Worm (Caenorhabditis elegans) whole organism, L4/young adult: ENCODE data around the gene F36A4.5.

ENCODE experiments used
- W03F9.2 ChIP-seq: fragments of 150-350 bp; optimal IDR thresholded peaks from 2 replicates; lab custom pipeline; 2014; ENCODE audit warnings: missing biosample characterization, missing genetic modification characterization
- him-1 ChIP-seq: sonication (generic microtip); optimal IDR thresholded peaks from 2 replicates; lab custom pipeline; 2016; ENCODE audit warnings: missing genotype, missing genetic modification reagents, missing genetic modification characterization, missing compliant biosample characterization

ce11 chrIV:4301202-4301601 lies 35.9 kb downstream of the F36A4.5 start, which contains the start of gene lgc-22:
- no peak for TF ChIP-seq him-1 (tag; lab: Kevin White, UChicago)
- no peak for TF ChIP-seq W03F9.2 (tag; lab: Kevin White, UChicago)
